Fruit fly (Drosophila melanogaster): Measurements from ENCODE around the gene CG9175.

CG9175 gene

dm6 chr2L:6065823-6066222 is 32.9 kb downstream of the CG9175 start, which contains the start of the genes Fbw5 and CG9147 (continued):
- TF ChIP-seq sd (tag; optimal IDR thresholded peaks at IDR 0.05) = peak; percentile 99
- peak; percentile 99 for TF ChIP-seq CG13123 (GFP tag; optimal IDR thresholded peaks at IDR 0.05)
- TF ChIP-seq B-H1 (GFP tag; IDR thresholded peaks at IDR 0.05) = peak; percentile 99
- peak; percentile 95 for TF ChIP-seq CG3163 (GFP tag; optimal IDR thresholded peaks at IDR 0.05)
- TF ChIP-seq nerfin-1 (tag; optimal IDR thresholded peaks at IDR 0.05) = peak; percentile 97
- peak in 1 of 2 experiments; percentile 70 for TF ChIP-seq eve (GFP tag; optimal IDR thresholded peaks at IDR 0.05)
- peak; percentile 99 for TF ChIP-seq Mad (GFP tag; optimal IDR thresholded peaks at IDR 0.05)
- 0 out of 3 replicates have a peak, but pooled peaks have one; percentile 20 for TF ChIP-seq knrl (GFP tag; IDR thresholded peaks at IDR 0.05; ENCODE audit: partially characterized antibody)
- TF ChIP-seq Abd-B (GFP tag; optimal IDR thresholded peaks at IDR 0.05) = peak; percentile 99
- peak; percentile 99 for TF ChIP-seq ewg (GFP tag; optimal IDR thresholded peaks at IDR 0.05)
- peak; percentile 99 for TF ChIP-seq CG1792 (GFP tag; optimal IDR thresholded peaks at IDR 0.05)
- peak; percentile 97 for TF ChIP-seq mirr (GFP tag; optimal IDR thresholded peaks at IDR 0.05)
- TF ChIP-seq slbo (GFP tag; IDR thresholded peaks at IDR 0.05) = peak; percentile 100
- TF ChIP-seq Awh (GFP tag; IDR thresholded peaks at IDR 0.05) = peak; percentile 99
- TF ChIP-seq CG4360 (GFP tag; IDR thresholded peaks at IDR 0.05) = peak; percentile 93
- TF ChIP-seq pros (GFP tag; optimal IDR thresholded peaks at IDR 0.05) = peak; percentile 67
- peak; percentile 97 for TF ChIP-seq scrt (GFP tag; optimal IDR thresholded peaks at IDR 0.05)
- TF ChIP-seq CG8359 (GFP tag; optimal IDR thresholded peaks at IDR 0.05; ENCODE audit: borderline replicate concordance) = peak; percentile 90
- TF ChIP-seq ftz-f1 (GFP tag; optimal IDR thresholded peaks at IDR 0.05) = peak; percentile 96
- peak; percentile 100 for TF ChIP-seq Oli (tag; optimal IDR thresholded peaks at IDR 0.05)
- TF ChIP-seq cas (GFP tag; IDR thresholded peaks at IDR 0.05) = peak; percentile 99
- TF ChIP-seq CG15601 (tag; optimal IDR thresholded peaks at IDR 0.05) = peak; percentile 99
- TF ChIP-seq NK7.1 (GFP tag; optimal IDR thresholded peaks at IDR 0.05) = peak; percentile 99
- peak; percentile 98 for TF ChIP-seq phol (tag; optimal IDR thresholded peaks at IDR 0.05)
- TF ChIP-seq p53 (GFP tag; optimal IDR thresholded peaks at IDR 0.05) = peak; percentile 97
- no peak for TF ChIP-seq lov (optimal IDR thresholded peaks at IDR 0.05)
- peak; percentile 99 for TF ChIP-seq lov (GFP tag; IDR thresholded peaks at IDR 0.05)
- peak; percentile 97 for TF ChIP-seq ash1 (GFP tag; optimal IDR thresholded peaks at IDR 0.05)
- peak; percentile 100 for TF ChIP-seq H2.0 (GFP tag; IDR thresholded peaks at IDR 0.05)
- no peak for TF ChIP-seq usp (GFP tag; optimal IDR thresholded peaks at IDR 0.05)
- peak; percentile 100 for TF ChIP-seq YL-1 (GFP tag; optimal IDR thresholded peaks at IDR 0.05)
- TF ChIP-seq CG11504 (tag; optimal IDR thresholded peaks at IDR 0.05) = peak; percentile 99
- TF ChIP-seq hth (optimal IDR thresholded peaks at IDR 0.05) = no peak
- peak; percentile 96 for TF ChIP-seq CG11696 (GFP tag; IDR thresholded peaks at IDR 0.05)
- TF ChIP-seq HLH54F (GFP tag; optimal IDR thresholded peaks at IDR 0.05) = peak; percentile 99
- TF ChIP-seq fd102C (GFP tag; optimal IDR thresholded peaks at IDR 0.05) = peak; percentile 99
- peak; percentile 89 for TF ChIP-seq crol (GFP tag; IDR thresholded peaks at IDR 0.05)
- peak; percentile 99 for TF ChIP-seq CG4730 (GFP tag; IDR thresholded peaks at IDR 0.05)
- peak; percentile 99 for TF ChIP-seq corto (GFP tag; optimal IDR thresholded peaks at IDR 0.05)
- TF ChIP-seq CG17385 (GFP tag; optimal IDR thresholded peaks at IDR 0.05) = peak; percentile 100
- peak; percentile 96 for TF ChIP-seq CG17612 (GFP tag; IDR thresholded peaks at IDR 0.05)
- peak; percentile 99 for TF ChIP-seq pho (GFP tag; optimal IDR thresholded peaks at IDR 0.05)
- TF ChIP-seq CG1647 (GFP tag; optimal IDR thresholded peaks at IDR 0.05) = peak; percentile 99
- TF ChIP-seq ATbp (GFP tag; optimal IDR thresholded peaks at IDR 0.05) = peak; percentile 100
- TF ChIP-seq da (GFP tag; optimal IDR thresholded peaks at IDR 0.05) = peak; percentile 99
- peak; percentile 92 for TF ChIP-seq CG31365 (tag; optimal IDR thresholded peaks at IDR 0.05)
- peak; percentile 99 for TF ChIP-seq HmgD (GFP tag; optimal IDR thresholded peaks at IDR 0.05)
- TF ChIP-seq kah (GFP tag; optimal IDR thresholded peaks at IDR 0.05) = peak; percentile 98
- TF ChIP-seq CG31441 (GFP tag; IDR thresholded peaks at IDR 0.05) = peak; percentile 99
- TF ChIP-seq zen (tag; optimal IDR thresholded peaks at IDR 0.05) = peak; percentile 99
- TF ChIP-seq lilli (GFP tag; optimal IDR thresholded peaks at IDR 0.05) = peak; percentile 100
- TF ChIP-seq ro (GFP tag; IDR thresholded peaks at IDR 0.05) = peak; percentile 99
